Worm (Caenorhabditis elegans) whole organism, mixed stage, embryonic: ENCODE data around the gene srz-59.

Experiments
- blmp-1 ChIP-seq: fragments of 150-350 bp; optimal IDR thresholded peaks from 2 replicates; lab custom pipeline; 2014; ENCODE audit warnings: missing biosample characterization, missing genetic modification characterization
- lin-13 ChIP-seq: fragments of 150-350 bp; optimal IDR thresholded peaks from 2 replicates; lab custom pipeline; 2014; ENCODE audit warnings: missing biosample characterization, missing genetic modification characterization
- lsy-2 ChIP-seq: fragments of 150-350 bp; optimal IDR thresholded peaks from 2 replicates; lab custom pipeline; 2014; ENCODE audit warnings: missing biosample characterization, missing genetic modification characterization
- nhr-76 ChIP-seq: sonication (generic microtip); optimal IDR thresholded peaks from 2 replicates; lab custom pipeline; 2017; ENCODE audit warnings: missing biosample characterization, missing genetic modification characterization
- unc-62 ChIP-seq: fragments of 150-350 bp; optimal IDR thresholded peaks from 2 replicates; lab custom pipeline; 2014; ENCODE audit warnings: missing biosample characterization, missing genetic modification reagents, missing genetic modification characterization
- ztf-11 ChIP-seq: fragments of 150-350 bp; optimal IDR thresholded peaks from 2 replicates; lab custom pipeline; 2014; ENCODE audit warnings: missing biosample characterization, missing genetic modification characterization

DNA sequence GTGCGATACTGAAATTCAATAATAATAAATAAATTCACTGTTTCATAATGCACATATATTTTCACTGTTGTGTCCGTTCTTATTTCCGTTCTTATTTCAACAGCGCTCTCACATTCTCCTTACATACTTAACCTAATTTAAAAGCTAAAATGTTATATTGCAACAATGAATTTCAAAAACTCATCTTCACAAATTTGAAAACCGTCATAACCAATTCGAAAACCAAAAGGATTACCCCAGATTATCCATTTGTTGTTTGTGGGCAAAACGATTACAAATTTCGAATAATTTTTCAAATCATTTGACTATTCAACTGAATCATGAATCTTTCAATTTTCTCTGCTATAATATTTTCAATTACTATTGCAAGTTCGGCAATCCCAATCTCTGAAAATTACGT, 40.3 kb downstream of the srz-59 start, which contains the start of gene R05A10.4:
- no peak for TF ChIP-seq unc-62 (GFP tag; lab: Kevin White, UChicago)
- TF ChIP-seq lin-13 = no peak
- TF ChIP-seq blmp-1 (tag; lab: Kevin White, UChicago) = no peak
- TF ChIP-seq nhr-76 (tag; lab: Kevin White, UChicago) = no peak
- no peak for TF ChIP-seq ztf-11 (tag; lab: Kevin White, UChicago)
- TF ChIP-seq lsy-2 (tag; lab: Kevin White, UChicago) = no peak
